Fruit fly (Drosophila melanogaster) whole organism, embryonic: ENCODE results near the gene CG31872.

ENCODE experiments used
- Blimp-1 ChIP-seq: fragments of 200-800 bp; sonication (Bioruptor generic); optimal IDR thresholded peaks from 3 replicates; lab custom pipeline; 2018; ENCODE audit warnings: missing biosample characterization, missing genetic modification characterization, mild to moderate bottlenecking, moderate library complexity, missing genetic modification reagents
- CG10654 ChIP-seq: fragments of 200-800 bp; sonication (Bioruptor generic); optimal IDR thresholded peaks from 2 replicates; lab custom pipeline; 2016; ENCODE audit warnings: missing biosample characterization, missing genetic modification characterization
- CG12769 ChIP-seq: fragments of 200-800 bp; sonication (Bioruptor generic); optimal IDR thresholded peaks from 2 replicates; lab custom pipeline; 2019; ENCODE audit warnings: missing biosample characterization, mild to moderate bottlenecking, missing genetic modification characterization, moderate library complexity
- CG13424 ChIP-seq: fragments of 200-800 bp; sonication (Bioruptor generic); optimal IDR thresholded peaks from 2 replicates; lab custom pipeline; 2019; ENCODE audit warnings: missing biosample characterization, mild to moderate bottlenecking, missing genetic modification characterization, moderate library complexity
- CG13894 ChIP-seq: fragments of 200-800 bp; sonication (Bioruptor generic); optimal IDR thresholded peaks from 3 replicates; lab custom pipeline; 2018; ENCODE audit warnings: missing biosample characterization, mild to moderate bottlenecking, missing genetic modification characterization, moderate library complexity
- CG14667 ChIP-seq: fragments of 200-800 bp; sonication (Bioruptor generic); IDR thresholded peaks from 2 replicates; pipeline ENCODE4 v1.3.6; 2022; ENCODE audit warnings: missing biosample characterization, missing genetic modification characterization
- CG1647 ChIP-seq: fragments of 200-800 bp; sonication (Bioruptor generic); optimal IDR thresholded peaks from 3 replicates; lab custom pipeline; 2016; ENCODE audit warnings: missing biosample characterization, missing genetic modification characterization
- CG16863 ChIP-seq: fragments of 200-800 bp; sonication (Bioruptor generic); optimal IDR thresholded peaks from 3 replicates; lab custom pipeline; 2016; ENCODE audit warnings: missing biosample characterization, missing genetic modification characterization
- CG17612 ChIP-seq: fragments of 200-800 bp; sonication (Bioruptor generic); IDR thresholded peaks from 2 replicates; pipeline ENCODE4 v1.3.6; 2022; ENCODE audit warnings: missing biosample characterization, missing genetic modification characterization
- CG17912 ChIP-seq: fragments of 200-800 bp; sonication (Bioruptor generic); optimal IDR thresholded peaks from 2 replicates; lab custom pipeline; 2018; ENCODE audit warnings: missing biosample characterization, mild to moderate bottlenecking, missing genetic modification characterization
- CG18011 ChIP-seq: fragments of 200-800 bp; sonication (Bioruptor generic); optimal IDR thresholded peaks from 2 replicates; lab custom pipeline; 2017; ENCODE audit warnings: missing biosample characterization, missing genetic modification characterization, mild to moderate bottlenecking, moderate library complexity, missing genotype
- CG2129 ChIP-seq: fragments of 200-800 bp; sonication (Bioruptor generic); IDR thresholded peaks from 2 replicates; pipeline ENCODE4 v1.3.6; 2022; ENCODE audit warnings: missing biosample characterization, missing genetic modification characterization; ENCODE audit not compliant: partially characterized antibody
- CG2678 ChIP-seq: fragments of 200-800 bp; sonication (Bioruptor generic); optimal IDR thresholded peaks from 3 replicates; lab custom pipeline; 2019; ENCODE audit warnings: missing biosample characterization, mild to moderate bottlenecking, missing genetic modification characterization, moderate library complexity
- CG2889 ChIP-seq: fragments of 200-800 bp; sonication (Bioruptor generic); IDR thresholded peaks from 3 replicates; pipeline ENCODE4 v1.3.6; 2022; ENCODE audit warnings: missing biosample characterization, missing genetic modification characterization
- CG30020 ChIP-seq: fragments of 200-800 bp; optimal IDR thresholded peaks from 2 replicates; lab custom pipeline; 2019; ENCODE audit warnings: missing biosample characterization, mild to moderate bottlenecking, missing genetic modification characterization, moderate library complexity
- CG3995 ChIP-seq: fragments of 200-800 bp; sonication (Bioruptor generic); optimal IDR thresholded peaks from 3 replicates; lab custom pipeline; 2016; ENCODE audit warnings: missing biosample characterization, missing genetic modification characterization
- CG4360 ChIP-seq: fragments of 200-800 bp; sonication (Bioruptor generic); IDR thresholded peaks from 2 replicates; pipeline ENCODE4 v1.3.6; 2022; ENCODE audit warnings: missing biosample characterization, missing genetic modification characterization
- CG4424 ChIP-seq: fragments of 200-800 bp; sonication (Bioruptor generic); optimal IDR thresholded peaks from 3 replicates; lab custom pipeline; 2016; ENCODE audit warnings: missing biosample characterization, missing genetic modification characterization
- CG5245 ChIP-seq: fragments of 200-800 bp; sonication (Bioruptor generic); optimal IDR thresholded peaks from 3 replicates; lab custom pipeline; 2016; ENCODE audit warnings: missing biosample characterization, missing genetic modification characterization
- CG6689 ChIP-seq: fragments of 200-800 bp; sonication (Bioruptor generic); IDR thresholded peaks from 2 replicates; pipeline ENCODE4 v1.3.6; 2022; ENCODE audit warnings: missing biosample characterization, missing genetic modification characterization
- CG7928 ChIP-seq: fragments of 200-800 bp; sonication (Bioruptor generic); optimal IDR thresholded peaks from 2 replicates; lab custom pipeline; 2017; ENCODE audit warnings: missing biosample characterization, mild to moderate bottlenecking, missing genetic modification characterization
- Dfd ChIP-seq, 2 experiments: fragments of >200 bp; optimal IDR thresholded peaks; 2 replicates each; lab custom pipeline; 2017; ENCODE audit warnings: missing biosample characterization in 2 of 2, missing genetic modification characterization in 2 of 2
- Dip2 ChIP-seq: fragments of 200-800 bp; sonication (Bioruptor generic); IDR thresholded peaks from 2 replicates; pipeline ENCODE4 v1.3.6; 2022; ENCODE audit warnings: missing biosample characterization, missing genetic modification characterization
- E2f1 ChIP-seq: fragments of 200-800 bp; sonication (Bioruptor generic); IDR thresholded peaks from 2 replicates; pipeline ENCODE4 v1.3.6; 2022; ENCODE audit warnings: missing biosample characterization, missing genetic modification characterization
- Elba2 ChIP-seq: fragments of 200-800 bp; sonication (Bioruptor generic); optimal IDR thresholded peaks from 3 replicates; lab custom pipeline; 2016; ENCODE audit warnings: missing biosample characterization, missing genetic modification characterization
- H15 ChIP-seq: fragments of 200-800 bp; sonication (Bioruptor generic); IDR thresholded peaks from 3 replicates; pipeline ENCODE4 v1.3.6; 2022; ENCODE audit warnings: missing biosample characterization, missing genetic modification characterization
- HmgD ChIP-seq: fragments of 200-800 bp; sonication (Bioruptor generic); optimal IDR thresholded peaks from 3 replicates; lab custom pipeline; 2016; ENCODE audit warnings: missing biosample characterization, missing genetic modification characterization
- MESR4 ChIP-seq: fragments of 200-800 bp; sonication (Bioruptor generic); optimal IDR thresholded peaks from 2 replicates; lab custom pipeline; 2018; ENCODE audit warnings: missing biosample characterization, mild to moderate bottlenecking, missing genetic modification characterization, moderate library complexity
- Med ChIP-seq: fragments of 200-800 bp; sonication (Bioruptor generic); peaks from one replicate; lab custom pipeline; 2016; ENCODE audit warnings: missing biosample characterization, missing genetic modification characterization, mild to moderate bottlenecking, inconsistent platforms, moderate library complexity
- Myb ChIP-seq: fragments of 200-800 bp; sonication (Bioruptor generic); optimal IDR thresholded peaks from 2 replicates; lab custom pipeline; 2016; ENCODE audit warnings: missing biosample characterization, missing genetic modification characterization
- Sin3A ChIP-seq: fragments of >200 bp; optimal IDR thresholded peaks from 2 replicates; lab custom pipeline; 2018
- Xbp1 ChIP-seq: fragments of 200-800 bp; sonication (Bioruptor generic); optimal IDR thresholded peaks from 3 replicates; lab custom pipeline; 2016; ENCODE audit warnings: missing biosample characterization, mild to moderate bottlenecking, missing genetic modification characterization
- ab ChIP-seq: fragments of 200-800 bp; sonication (Bioruptor generic); optimal IDR thresholded peaks from 2 replicates; lab custom pipeline; 2016; ENCODE audit warnings: missing biosample characterization, missing genetic modification characterization
- bcd ChIP-seq: fragments of 200-800 bp; sonication (Bioruptor generic); optimal IDR thresholded peaks from 2 replicates; lab custom pipeline; 2017; ENCODE audit warnings: missing biosample characterization, mild to moderate bottlenecking, missing genetic modification characterization
- ci ChIP-seq: fragments of 200-800 bp; sonication (Bioruptor generic); IDR thresholded peaks from 3 replicates; pipeline ENCODE4 v1.3.6; 2022; ENCODE audit warnings: missing biosample characterization, missing genetic modification characterization
- dmrt99B ChIP-seq: fragments of 200-800 bp; sonication (Bioruptor generic); optimal IDR thresholded peaks from 2 replicates; lab custom pipeline; 2018; ENCODE audit warnings: missing biosample characterization, mild to moderate bottlenecking, missing genetic modification characterization, moderate library complexity
- ftz-f1 ChIP-seq: fragments of 200-800 bp; sonication (Bioruptor generic); optimal IDR thresholded peaks from 2 replicates; lab custom pipeline; 2016; ENCODE audit warnings: missing biosample characterization, missing genetic modification characterization
- lilli ChIP-seq: fragments of 200-800 bp; sonication (Bioruptor generic); optimal IDR thresholded peaks from 3 replicates; lab custom pipeline; 2016; ENCODE audit warnings: missing biosample characterization, missing genetic modification characterization
- prd ChIP-seq, 3 experiments: fragments of >200 bp in 2 of 3; fragments of 200-800 bp in 1 of 3; sonication (Bioruptor generic) in 1 of 3; optimal IDR thresholded peaks in 2 of 3; IDR thresholded peaks in 1 of 3; 2 replicates in 2 of 3; 3 replicates in 1 of 3; pipeline versions ENCODE4 v1.3.6 to Lab custom; 2017 to 2022; ENCODE audit warnings: missing biosample characterization in 1 of 3, missing genetic modification characterization in 1 of 3
- ro ChIP-seq: fragments of 200-800 bp; sonication (Bioruptor generic); IDR thresholded peaks from 2 replicates; pipeline ENCODE4 v1.3.6; 2022; ENCODE audit warnings: missing biosample characterization, missing genetic modification characterization
- row ChIP-seq: fragments of 200-800 bp; sonication (Bioruptor generic); IDR thresholded peaks from 3 replicates; pipeline ENCODE4 v1.3.6; 2022; ENCODE audit warnings: missing biosample characterization, missing genetic modification characterization
- schlank ChIP-seq: fragments of 200-800 bp; sonication (Bioruptor generic); optimal IDR thresholded peaks from 2 replicates; lab custom pipeline; 2018; ENCODE audit warnings: missing biosample characterization, mild to moderate bottlenecking, missing genetic modification characterization
- scrt ChIP-seq: fragments of 200-800 bp; sonication (Bioruptor generic); optimal IDR thresholded peaks from 2 replicates; lab custom pipeline; 2018; ENCODE audit warnings: missing biosample characterization, mild to moderate bottlenecking, missing genetic modification characterization, moderate library complexity
- sim ChIP-seq: fragments of 200-800 bp; sonication (Bioruptor generic); IDR thresholded peaks from 2 replicates; pipeline ENCODE4 v1.3.6; 2022; ENCODE audit warnings: missing biosample characterization, missing genetic modification characterization
- sna ChIP-seq: fragments of 200-800 bp; sonication (Bioruptor generic); IDR thresholded peaks from 2 replicates; pipeline ENCODE4 v1.3.6; 2022; ENCODE audit warnings: missing biosample characterization, missing genetic modification characterization; ENCODE audit not compliant: partially characterized antibody
- sug ChIP-seq: fragments of 200-800 bp; optimal IDR thresholded peaks from 2 replicates; lab custom pipeline; 2019; ENCODE audit warnings: missing biosample characterization, mild to moderate bottlenecking, missing genetic modification characterization, moderate library complexity
- tna ChIP-seq: fragments of 200-800 bp; sonication (Bioruptor generic); IDR thresholded peaks from 2 replicates; pipeline ENCODE4 v1.3.6; 2022; ENCODE audit warnings: missing biosample characterization, missing genetic modification characterization; ENCODE audit not compliant: partially characterized antibody
- toy ChIP-seq: fragments of 200-800 bp; sonication (Bioruptor generic); IDR thresholded peaks from 2 replicates; pipeline ENCODE4 v1.3.6; 2022; ENCODE audit warnings: missing biosample characterization, missing genetic modification characterization
- tup ChIP-seq: fragments of 200-800 bp; sonication (Bioruptor generic); optimal IDR thresholded peaks from 2 replicates; lab custom pipeline; 2016; ENCODE audit warnings: missing biosample characterization, mild to moderate bottlenecking, missing genetic modification characterization, moderate library complexity
- twi ChIP-seq: fragments of 200-800 bp; optimal IDR thresholded peaks from 2 replicates; lab custom pipeline; 2019; ENCODE audit warnings: missing biosample characterization, mild to moderate bottlenecking, missing genetic modification characterization, moderate library complexity
- unpg ChIP-seq: fragments of 200-800 bp; sonication (Bioruptor generic); optimal IDR thresholded peaks from 3 replicates; lab custom pipeline; 2018; ENCODE audit warnings: missing biosample characterization, mild to moderate bottlenecking, missing genetic modification characterization, moderate library complexity
- yki ChIP-seq: fragments of >200 bp; optimal IDR thresholded peaks from 3 replicates; lab custom pipeline; 2018

The CG31872 gene

dm6 chr2L:10616767-10617166 is 23.0 kb upstream of the CG31872 start (continued):
- TF ChIP-seq CG3995: no peak
- TF ChIP-seq schlank (tag; lab: Kevin White, UChicago): no peak
- TF ChIP-seq row (GFP tag; lab: Robert Waterston, UW): peak; percentile 86
- peak; percentile 63 for TF ChIP-seq CG14667 (GFP tag; lab: Robert Waterston, UW)
- peak; percentile 50 for TF ChIP-seq ro (GFP tag; lab: Robert Waterston, UW)
- no peak for TF ChIP-seq ab (GFP tag; lab: Kevin White, UChicago)
- no peak for TF ChIP-seq CG18011 (GFP tag; lab: Kevin White, UChicago)
- peak; percentile 15 for TF ChIP-seq tup (GFP tag; lab: Kevin White, UChicago)
- TF ChIP-seq E2f1 (GFP tag; lab: Robert Waterston, UW): peak; percentile 82
- TF ChIP-seq Med (GFP tag; lab: Kevin White, UChicago): peak; percentile 94
- TF ChIP-seq Sin3A (lab: Kevin White, UChicago): no peak
- TF ChIP-seq CG16863 (GFP tag; lab: Kevin White, UChicago): peak; percentile 69
- peak; percentile 41 for TF ChIP-seq CG1647 (GFP tag; lab: Kevin White, UChicago)
- no peak for TF ChIP-seq Dip2 (GFP tag; lab: Robert Waterston, UW)
- no peak for TF ChIP-seq CG13894 (tag; lab: Kevin White, UChicago)
- TF ChIP-seq MESR4 (GFP tag; lab: Kevin White, UChicago): no peak
- TF ChIP-seq CG5245 (GFP tag; lab: Kevin White, UChicago): no peak
- TF ChIP-seq unpg: peak; percentile 85
- no peak for TF ChIP-seq CG4360 (GFP tag; lab: Robert Waterston, UW)
- TF ChIP-seq Elba2 (GFP tag; lab: Kevin White, UChicago): no peak
- no peak for TF ChIP-seq CG30020
- TF ChIP-seq CG4424 (GFP tag; lab: Kevin White, UChicago): peak; percentile 67
- no peak for TF ChIP-seq toy (GFP tag; lab: Robert Waterston, UW)
- TF ChIP-seq CG2889 (GFP tag; lab: Robert Waterston, UW): peak; percentile 81
- TF ChIP-seq sim (GFP tag; lab: Robert Waterston, UW): peak; percentile 58; the same call in 1 of the 2 replicates
- TF ChIP-seq CG17912 (GFP tag; lab: Kevin White, UChicago): no peak
- TF ChIP-seq sug (tag; lab: Kevin White, UChicago): no peak
- TF ChIP-seq bcd: peak; percentile 68
- peak; percentile 51 for TF ChIP-seq scrt (GFP tag; lab: Kevin White, UChicago)
- TF ChIP-seq dmrt99B (tag; lab: Kevin White, UChicago): peak; percentile 82
- peak; percentile 92 for TF ChIP-seq ci (GFP tag; lab: Robert Waterston, UW)
- no peak for TF ChIP-seq CG7928 (GFP tag; lab: Kevin White, UChicago)
- TF ChIP-seq sna (GFP tag; lab: Robert Waterston, UW): no peak
- TF ChIP-seq CG13424 (tag; lab: Kevin White, UChicago): peak; percentile 68
- TF ChIP-seq CG10654 (GFP tag; lab: Kevin White, UChicago): peak; percentile 45
- TF ChIP-seq Xbp1: peak; percentile 73
- TF ChIP-seq yki (lab: Kevin White, UChicago): no peak
- TF ChIP-seq Dfd (GFP tag; optimal IDR thresholded peaks at IDR 0.05; lab: Kevin White, UChicago): no peak
- TF ChIP-seq CG2129 (GFP tag; lab: Robert Waterston, UW): no peak
- TF ChIP-seq lilli: peak; percentile 56
- TF ChIP-seq CG12769 (tag; lab: Kevin White, UChicago): peak; percentile 48
- TF ChIP-seq CG6689 (GFP tag; lab: Robert Waterston, UW): peak; percentile 83
- peak; percentile 86 for TF ChIP-seq H15 (GFP tag; lab: Robert Waterston, UW)
- peak; percentile 77 for TF ChIP-seq CG2678 (tag; lab: Kevin White, UChicago)
- peak; percentile 81 for TF ChIP-seq Blimp-1
- TF ChIP-seq prd (optimal IDR thresholded peaks at IDR 0.05; lab: Kevin White, UChicago): no peak
- peak; percentile 86 for TF ChIP-seq prd (GFP tag; IDR thresholded peaks at IDR 0.05; lab: Robert Waterston, UW)
- peak; percentile 36 for TF ChIP-seq Myb (GFP tag; lab: Kevin White, UChicago)
- TF ChIP-seq tna (GFP tag; lab: Robert Waterston, UW): no peak
- no peak for TF ChIP-seq CG17612
- no peak for TF ChIP-seq ftz-f1 (GFP tag; lab: Kevin White, UChicago)
- no peak for TF ChIP-seq HmgD (GFP tag; lab: Kevin White, UChicago)
- TF ChIP-seq twi (tag; lab: Kevin White, UChicago): no peak
